Fruit fly (Drosophila melanogaster): ENCODE results near the gene CG45413.
A peak's percentile ranks its signal among the peaks of the same experiment; 100 is the strongest.

CG45413 gene

DNA sequence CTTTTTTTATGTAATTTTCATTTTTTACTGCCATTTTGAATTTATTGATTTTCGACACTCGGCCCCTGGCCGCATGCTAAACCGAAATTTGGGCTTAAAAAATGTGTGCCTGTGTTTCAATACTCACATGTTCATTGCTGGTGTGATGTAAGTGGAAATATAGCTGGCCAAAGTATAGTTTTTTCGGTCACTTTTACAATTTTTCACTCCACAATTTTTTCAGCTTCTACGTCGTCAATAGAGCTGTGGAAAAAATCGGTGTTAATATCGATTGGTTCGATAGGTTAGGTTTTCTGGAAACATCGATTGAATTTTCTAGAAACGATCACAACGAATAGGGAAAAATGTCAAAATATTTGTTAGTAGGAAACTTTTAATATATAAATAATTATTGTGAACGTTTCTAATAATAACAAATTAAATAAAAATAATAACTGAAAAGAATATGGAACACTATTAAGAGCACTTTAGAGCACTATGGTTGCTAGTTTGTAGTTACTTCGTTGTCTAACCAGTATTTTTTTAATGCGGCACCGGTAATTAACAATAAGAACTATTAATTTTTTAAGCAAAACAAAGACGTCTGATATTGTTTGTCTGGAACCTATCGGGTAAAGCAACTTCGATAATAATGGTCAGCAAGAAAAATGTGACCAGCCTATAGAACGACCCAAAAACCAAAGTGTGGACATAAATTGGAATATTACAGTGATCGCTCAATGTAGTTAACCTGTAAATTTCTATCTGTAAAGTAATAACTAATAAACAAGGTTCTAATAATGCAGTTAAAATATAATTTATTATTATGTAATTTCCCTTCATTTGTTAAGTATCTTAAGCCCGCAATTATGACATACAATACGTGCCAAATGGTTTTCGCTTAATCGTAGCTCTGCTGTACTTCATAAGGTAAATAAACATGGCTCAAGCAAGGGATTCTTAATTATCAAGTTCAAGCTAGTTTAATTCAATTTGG is 23.8 kb upstream of the CG45413 start, which contains the start of the genes CG10077 and CG9948 (continued):
- peak; percentile 75 for TF ChIP-seq vnd (GFP tag; IDR thresholded peaks at IDR 0.05; ENCODE audit: partially characterized antibody)
- peak; percentile 31 for TF ChIP-seq Myb (GFP tag; optimal IDR thresholded peaks at IDR 0.05)
- peak; percentile 83 for TF ChIP-seq CG11093 (GFP tag; IDR thresholded peaks at IDR 0.05)
- peak; percentile 89 for TF ChIP-seq dmrt11E (tag; optimal IDR thresholded peaks at IDR 0.05)
- peak; percentile 73 for TF ChIP-seq pho (GFP tag; optimal IDR thresholded peaks at IDR 0.05)
- TF ChIP-seq pita (GFP tag; optimal IDR thresholded peaks at IDR 0.05): no peak
- peak; percentile 80 for TF ChIP-seq CG1529 (GFP tag; optimal IDR thresholded peaks at IDR 0.05)
- TF ChIP-seq Ptx1 (GFP tag; IDR thresholded peaks at IDR 0.05): peak; percentile 94
- TF ChIP-seq Tbp (GFP tag; optimal IDR thresholded peaks at IDR 0.05): no peak
- peak; percentile 78 for TF ChIP-seq MTF-1 (GFP tag; optimal IDR thresholded peaks at IDR 0.05; ENCODE audit: borderline replicate concordance)
- TF ChIP-seq crol (GFP tag; IDR thresholded peaks at IDR 0.05): no peak
- TF ChIP-seq schlank (tag; optimal IDR thresholded peaks at IDR 0.05): peak; percentile 56
- peak; percentile 91 for TF ChIP-seq stc (GFP tag; IDR thresholded peaks at IDR 0.05)
- TF ChIP-seq Jarid2 (GFP tag; optimal IDR thresholded peaks at IDR 0.05): peak; percentile 47
- TF ChIP-seq CG12942 (GFP tag; optimal IDR thresholded peaks at IDR 0.05): peak; percentile 66
- TF ChIP-seq gce (GFP tag; IDR thresholded peaks at IDR 0.05): peak; percentile 82; the same call in 2 of the 3 replicates
- TF ChIP-seq run (tag; optimal IDR thresholded peaks at IDR 0.05): no peak
- TF ChIP-seq CG18599 (GFP tag; optimal IDR thresholded peaks at IDR 0.05): peak; percentile 89
- TF ChIP-seq ac (GFP tag; optimal IDR thresholded peaks at IDR 0.05): peak; percentile 28
- peak; percentile 82 for TF ChIP-seq CG16815 (GFP tag; optimal IDR thresholded peaks at IDR 0.05)
- TF ChIP-seq CG12104 (GFP tag; optimal IDR thresholded peaks at IDR 0.05): peak; percentile 69
- TF ChIP-seq CG7839 (tag; optimal IDR thresholded peaks at IDR 0.05): peak; percentile 93
- peak; percentile 69 for TF ChIP-seq CG11723 (GFP tag; optimal IDR thresholded peaks at IDR 0.05)
- peak; percentile 82 for TF ChIP-seq CG4617 (GFP tag; optimal IDR thresholded peaks at IDR 0.05; ENCODE audit: borderline replicate concordance)
- TF ChIP-seq CG4854 (GFP tag; optimal IDR thresholded peaks at IDR 0.05): peak; percentile 69
- TF ChIP-seq psq (GFP tag; optimal IDR thresholded peaks at IDR 0.05): peak; percentile 8
- TF ChIP-seq CG2120 (GFP tag; optimal IDR thresholded peaks at IDR 0.05): peak; percentile 89
- peak; percentile 80 for TF ChIP-seq CG18476 (GFP tag; optimal IDR thresholded peaks at IDR 0.05)
- peak; percentile 22 for TF ChIP-seq CG9609 (GFP tag; optimal IDR thresholded peaks at IDR 0.05)
- TF ChIP-seq Asciz (GFP tag; optimal IDR thresholded peaks at IDR 0.05): no peak
- TF ChIP-seq CoRest (tag; optimal IDR thresholded peaks at IDR 0.05): peak; percentile 91
- TF ChIP-seq CG3726 (GFP tag; IDR thresholded peaks at IDR 0.05): peak; percentile 60; the same call in 1 of the 3 replicates
- TF ChIP-seq CG9932 (GFP tag; IDR thresholded peaks at IDR 0.05): peak; percentile 93
- TF ChIP-seq crp (GFP tag; optimal IDR thresholded peaks at IDR 0.05): peak in 1 of 2 experiments; percentile 50
- peak; percentile 77 for TF ChIP-seq danr (GFP tag; IDR thresholded peaks at IDR 0.05)
- TF ChIP-seq CG3847 (GFP tag; IDR thresholded peaks at IDR 0.05): peak; percentile 89
- TF ChIP-seq Bgb (GFP tag; IDR thresholded peaks at IDR 0.05; ENCODE audit: partially characterized antibody): peak; percentile 80
- no peak for TF ChIP-seq eyg (GFP tag; optimal IDR thresholded peaks at IDR 0.05)
- no peak for TF ChIP-seq cad (GFP tag; optimal IDR thresholded peaks at IDR 0.05)
- TF ChIP-seq CG17912 (GFP tag; optimal IDR thresholded peaks at IDR 0.05): peak; percentile 81
- TF ChIP-seq pan (optimal IDR thresholded peaks at IDR 0.05): no peak
- peak in 1 of 2 experiments; percentile 94 for TF ChIP-seq pan (GFP tag; optimal IDR thresholded peaks at IDR 0.05 in 1 of 2, IDR thresholded peaks at IDR 0.05 in 1 of 2)
- TF ChIP-seq HLH3B (GFP tag; IDR thresholded peaks at IDR 0.05): peak; percentile 91
- peak; percentile 93 for TF ChIP-seq lab (GFP tag; optimal IDR thresholded peaks at IDR 0.05)
- TF ChIP-seq CG15073 (GFP tag; optimal IDR thresholded peaks at IDR 0.05): no peak
- peak; percentile 84 for TF ChIP-seq Awh (GFP tag; IDR thresholded peaks at IDR 0.05)
- peak; percentile 89 for TF ChIP-seq CG8388 (GFP tag; optimal IDR thresholded peaks at IDR 0.05)
- peak; percentile 95 for TF ChIP-seq slbo (GFP tag; IDR thresholded peaks at IDR 0.05)

Data from whole organism, embryonic.